Fruit fly (Drosophila melanogaster): ENCODE measurements around the gene CG14218.

DNA sequence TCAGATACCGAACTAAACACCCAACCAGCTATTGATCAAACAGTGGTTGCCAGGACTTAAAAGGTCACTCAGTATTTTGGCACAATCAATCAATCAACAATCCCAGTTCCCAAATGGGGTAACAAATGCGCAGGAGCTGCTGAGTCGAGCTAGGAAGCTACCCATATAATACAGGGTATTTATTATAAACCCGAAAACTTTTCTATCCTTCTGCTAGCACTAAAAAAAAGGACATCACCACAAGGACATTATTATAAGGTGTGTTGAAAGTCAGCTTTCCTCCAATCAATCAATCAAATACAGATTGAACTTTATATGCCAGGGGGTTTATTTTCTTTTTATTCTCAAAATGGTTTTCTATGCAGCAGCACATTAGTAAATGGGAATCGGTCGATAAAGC lies 39.4 kb upstream of the CG14218 start, which contains the start of gene CG14221:
- TF ChIP-seq eg (GFP tag; IDR thresholded peaks at IDR 0.05), result no peak
- no peak for TF ChIP-seq svp (GFP tag)
- TF ChIP-seq Hr39 (GFP tag; optimal IDR thresholded peaks at IDR 0.05), result no peak
